Worm (Caenorhabditis elegans) whole organism, L4 larva: ENCODE results near the gene atg-18.

Source experiments
- D1046.2 ChIP-seq: fragments of 200-800 bp; sonication (Bioruptor generic); IDR thresholded peaks from 2 replicates; pipeline ENCODE4 v1.3.6; 2022; ENCODE audit warnings: missing genetic modification characterization, missing compliant biosample characterization
- F44E2.7 ChIP-seq: fragments of 200-800 bp; sonication (Bioruptor generic); IDR thresholded peaks from 2 replicates; pipeline ENCODE4 v2.1.2; 2022; ENCODE audit warnings: missing genetic modification characterization, missing compliant biosample characterization
- F49E8.2 ChIP-seq: sonication (generic microtip); optimal IDR thresholded peaks from 2 replicates; lab custom pipeline; 2016; ENCODE audit warnings: missing compliant biosample characterization, mild to moderate bottlenecking, missing genetic modification characterization, borderline replicate concordance
- R02D3.7 ChIP-seq: fragments of 150-350 bp; sonication (generic microtip); optimal IDR thresholded peaks from 3 replicates; lab custom pipeline; 2014; ENCODE audit warnings: missing biosample characterization, missing genetic modification characterization
- T20F7.1 ChIP-seq: fragments of 200-800 bp; sonication (Bioruptor generic); optimal IDR thresholded peaks from 2 replicates; lab custom pipeline; 2018; ENCODE audit warnings: mild to moderate bottlenecking, missing genetic modification characterization, missing compliant biosample characterization
- T26A8.4 ChIP-seq: fragments of 200-800 bp; sonication (Bioruptor generic); IDR thresholded peaks from 2 replicates; pipeline ENCODE4 v1.3.6; 2022; ENCODE audit warnings: missing genetic modification characterization, missing compliant biosample characterization
- Y105C5A.15 ChIP-seq: fragments of 200-800 bp; sonication (Bioruptor generic); IDR thresholded peaks from 2 replicates; pipeline ENCODE4 v1.3.6; 2022; ENCODE audit warnings: missing genetic modification characterization, missing compliant biosample characterization
- Y75B8A.6 ChIP-seq: fragments of 200-800 bp; sonication (Bioruptor generic); IDR thresholded peaks from 2 replicates; pipeline ENCODE4 v1.3.6; 2022; ENCODE audit warnings: missing genetic modification reagents, missing genetic modification characterization, missing compliant biosample characterization
- ZK546.5 ChIP-seq, 2 experiments: sonication (generic microtip); optimal IDR thresholded peaks; 2 replicates each; lab custom pipeline; 2017; ENCODE audit warnings: missing biosample characterization in 2 of 2, missing genetic modification characterization in 2 of 2
- aly-2 ChIP-seq: sonication (generic microtip); optimal IDR thresholded peaks from 2 replicates; lab custom pipeline; 2018; ENCODE audit warnings: missing biosample characterization, missing genetic modification characterization
- ama-1 ChIP-seq: fragments of 150-350 bp; optimal IDR thresholded peaks from 2 replicates; lab custom pipeline; 2014; ENCODE audit warnings: inconsistent platforms, mixed read lengths
- attf-4 ChIP-seq: sonication (generic microtip); optimal IDR thresholded peaks from 3 replicates; lab custom pipeline; 2017; ENCODE audit warnings: missing biosample characterization, missing genetic modification characterization
- ceh-28 ChIP-seq: fragments of 150-350 bp; optimal IDR thresholded peaks from 2 replicates; lab custom pipeline; 2014; ENCODE audit warnings: missing biosample characterization, missing genetic modification reagents, missing genetic modification characterization
- ceh-32 ChIP-seq: sonication (generic microtip); optimal IDR thresholded peaks from 2 replicates; lab custom pipeline; 2016; ENCODE audit warnings: mild to moderate bottlenecking, missing genetic modification characterization, missing compliant biosample characterization; ENCODE audit not compliant: poor library complexity
- ceh-62 ChIP-seq: sonication (generic microtip); optimal IDR thresholded peaks from 2 replicates; lab custom pipeline; 2017; ENCODE audit warnings: missing biosample characterization, missing genetic modification characterization
- ceh-82 ChIP-seq: sonication (generic microtip); optimal IDR thresholded peaks from 2 replicates; lab custom pipeline; 2017; ENCODE audit warnings: missing biosample characterization, missing genetic modification characterization
- cey-2 ChIP-seq: sonication (generic microtip); optimal IDR thresholded peaks from 3 replicates; lab custom pipeline; 2017; ENCODE audit warnings: missing genetic modification characterization, mild to moderate bottlenecking, missing compliant biosample characterization, antibody characterized with exemption, borderline replicate concordance; ENCODE audit not compliant: insufficient read depth
- dmd-8 ChIP-seq: fragments of 200-800 bp; sonication (Bioruptor generic); IDR thresholded peaks from 2 replicates; pipeline ENCODE4 v1.3.6; 2022; ENCODE audit warnings: missing genetic modification characterization, missing compliant biosample characterization
- dmd-9 ChIP-seq: fragments of 200-800 bp; sonication (Bioruptor generic); IDR thresholded peaks from 2 replicates; pipeline ENCODE4 v1.3.6; 2022; ENCODE audit warnings: missing genetic modification reagents, missing genetic modification characterization, missing compliant biosample characterization
- duxl-1 ChIP-seq: sonication (generic microtip); optimal IDR thresholded peaks from 2 replicates; lab custom pipeline; 2016; ENCODE audit warnings: mild to moderate bottlenecking, missing genetic modification characterization, moderate library complexity, missing compliant biosample characterization; ENCODE audit not compliant: poor library complexity
- egl-27 ChIP-seq: sonication (generic microtip); optimal IDR thresholded peaks from 3 replicates; lab custom pipeline; 2017; ENCODE audit warnings: missing biosample characterization, missing genetic modification reagents, missing genetic modification characterization
- gei-8 ChIP-seq: fragments of 200-800 bp; sonication (Bioruptor generic); optimal IDR thresholded peaks from 2 replicates; lab custom pipeline; 2018; ENCODE audit warnings: mild to moderate bottlenecking, missing genetic modification characterization, missing compliant biosample characterization
- hlh-11 ChIP-seq: fragments of 200-800 bp; sonication (Bioruptor generic); optimal IDR thresholded peaks from 2 replicates; lab custom pipeline; 2018; ENCODE audit warnings: mild to moderate bottlenecking, missing genetic modification characterization, missing compliant biosample characterization
- hlh-30 ChIP-seq: sonication (generic microtip); optimal IDR thresholded peaks from 2 replicates; lab custom pipeline; 2017; ENCODE audit warnings: antibody characterized with exemption, mild to moderate bottlenecking, missing genetic modification characterization, missing compliant biosample characterization; ENCODE audit not compliant: insufficient read depth
- hmg-1.1 ChIP-seq: fragments of 200-800 bp; sonication (Bioruptor generic); IDR thresholded peaks from 2 replicates; pipeline ENCODE4 v1.3.6; 2022; ENCODE audit warnings: missing genetic modification reagents, missing genetic modification characterization, missing compliant biosample characterization
- lin-38 ChIP-seq: fragments of 200-800 bp; sonication (Bioruptor generic); IDR thresholded peaks from 2 replicates; pipeline ENCODE4 v1.3.6; 2022; ENCODE audit warnings: missing genetic modification reagents, missing genetic modification characterization, missing compliant biosample characterization
- mdt-29 ChIP-seq: fragments of 200-800 bp; sonication (Bioruptor generic); IDR thresholded peaks from 2 replicates; pipeline ENCODE4 v1.3.6; 2022; ENCODE audit warnings: missing genetic modification reagents, missing genetic modification characterization, missing compliant biosample characterization
- mep-1 ChIP-seq: fragments of 150-350 bp; sonication (generic microtip); optimal IDR thresholded peaks from 3 replicates; lab custom pipeline; 2014; ENCODE audit warnings: missing biosample characterization, missing genetic modification characterization
- mes-2 ChIP-seq: sonication (generic microtip); optimal IDR thresholded peaks from 2 replicates; lab custom pipeline; 2016; ENCODE audit warnings: missing genotype, mild to moderate bottlenecking, missing genetic modification characterization, missing compliant biosample characterization; ENCODE audit not compliant: poor library complexity, severe bottlenecking
- nhr-10 ChIP-seq: fragments of 150-350 bp; optimal IDR thresholded peaks from 2 replicates; lab custom pipeline; 2014; ENCODE audit warnings: missing biosample characterization, missing genetic modification characterization
- nhr-102 ChIP-seq: sonication (generic microtip); optimal IDR thresholded peaks from 2 replicates; lab custom pipeline; 2016; ENCODE audit warnings: mild to moderate bottlenecking, missing genetic modification characterization, moderate library complexity, missing compliant biosample characterization
- nhr-111 ChIP-seq: fragments of 200-800 bp; sonication (Bioruptor generic); optimal IDR thresholded peaks from 2 replicates; lab custom pipeline; 2018; ENCODE audit warnings: mild to moderate bottlenecking, missing genetic modification characterization, missing compliant biosample characterization
- nhr-48 ChIP-seq: sonication (generic microtip); optimal IDR thresholded peaks from 2 replicates; lab custom pipeline; 2016; ENCODE audit warnings: mild to moderate bottlenecking, missing genetic modification characterization, missing compliant biosample characterization
- nhr-6 ChIP-seq: fragments of 150-350 bp; optimal IDR thresholded peaks from 2 replicates; lab custom pipeline; 2014; ENCODE audit warnings: missing biosample characterization, missing genetic modification characterization
- pha-4 ChIP-seq, 2 experiments: fragments of 150-350 bp in 1 of 2; fragments of 200-800 bp in 1 of 2; sonication (Bioruptor generic) in 1 of 2; IDR thresholded peaks in 1 of 2; optimal IDR thresholded peaks in 1 of 2; 2 replicates each; pipeline versions ENCODE4 v1.3.6 to Lab custom; 2014 to 2022; ENCODE audit warnings: missing genetic modification characterization in 2 of 2, missing genetic modification reagents in 2 of 2, missing biosample characterization in 1 of 2, missing compliant biosample characterization in 1 of 2
- saeg-2 ChIP-seq: fragments of 200-800 bp; sonication (Bioruptor generic); IDR thresholded peaks from 2 replicates; pipeline ENCODE4 v1.3.6; 2022; ENCODE audit warnings: missing genetic modification reagents, missing genetic modification characterization, missing compliant biosample characterization
- sdz-12 ChIP-seq: fragments of 200-800 bp; sonication (Bioruptor generic); optimal IDR thresholded peaks from 2 replicates; lab custom pipeline; 2018; ENCODE audit warnings: mild to moderate bottlenecking, missing genetic modification characterization, missing compliant biosample characterization
- snpc-1.2 ChIP-seq: fragments of 200-800 bp; sonication (Bioruptor generic); IDR thresholded peaks from 2 replicates; pipeline ENCODE4 v1.3.6; 2022; ENCODE audit warnings: missing genetic modification reagents, missing genetic modification characterization, missing compliant biosample characterization
- snpc-4 ChIP-seq: fragments of 150-350 bp; optimal IDR thresholded peaks from 2 replicates; lab custom pipeline; 2014; ENCODE audit warnings: missing biosample characterization, missing genetic modification characterization
- spr-3 ChIP-seq: fragments of 200-800 bp; sonication (Bioruptor generic); optimal IDR thresholded peaks from 2 replicates; lab custom pipeline; 2018; ENCODE audit warnings: mild to moderate bottlenecking, missing genetic modification characterization, missing compliant biosample characterization
- tag-97 ChIP-seq: fragments of 200-800 bp; sonication (Bioruptor generic); IDR thresholded peaks from 2 replicates; pipeline ENCODE4 v1.3.6; 2022; ENCODE audit warnings: missing genetic modification characterization, missing compliant biosample characterization
- tra-1 ChIP-seq: fragments of 200-800 bp; sonication (Bioruptor generic); IDR thresholded peaks from 2 replicates; pipeline ENCODE4 v1.3.6; 2022; ENCODE audit warnings: missing genetic modification reagents, missing genetic modification characterization, missing compliant biosample characterization
- unc-62 ChIP-seq, 3 experiments: fragments of 150-350 bp in 1 of 3; sonication (generic microtip); optimal IDR thresholded peaks in 2 of 3; peaks in 1 of 3; 1 replicate in 1 of 3; 2 replicates in 2 of 3; lab custom pipeline; 2014 to 2017; ENCODE audit warnings: missing biosample characterization in 3 of 3, missing genetic modification characterization in 3 of 3, missing genetic modification reagents in 3 of 3, missing genotype in 1 of 3
- zag-1 ChIP-seq: fragments of 150-350 bp; optimal IDR thresholded peaks from 2 replicates; lab custom pipeline; 2014; ENCODE audit warnings: missing biosample characterization, missing genetic modification characterization
- zfp-2 ChIP-seq: sonication (generic microtip); optimal IDR thresholded peaks from 2 replicates; lab custom pipeline; 2016; ENCODE audit warnings: mild to moderate bottlenecking, missing genetic modification characterization, missing compliant biosample characterization
- zfp-3 ChIP-seq: fragments of 200-800 bp; sonication (Bioruptor generic); conservative IDR thresholded peaks from 2 replicates; pipeline ENCODE4 v1.3.6; 2022; ENCODE audit warnings: missing genetic modification reagents, missing genetic modification characterization, missing compliant biosample characterization
- zip-11 ChIP-seq: fragments of 200-800 bp; sonication (Bioruptor generic); IDR thresholded peaks from 2 replicates; pipeline ENCODE4 v1.3.6; 2022; ENCODE audit warnings: missing genetic modification characterization, missing compliant biosample characterization
- zip-2 ChIP-seq: fragments of 150-350 bp; optimal IDR thresholded peaks from 2 replicates; lab custom pipeline; 2014; ENCODE audit warnings: missing biosample characterization, missing genetic modification characterization
- ztf-7 ChIP-seq: fragments of 150-350 bp; optimal IDR thresholded peaks from 2 replicates; lab custom pipeline; 2014; ENCODE audit warnings: missing biosample characterization, missing genetic modification characterization

Gene atg-18

ce11 chrV:8606099-8606696, 24.9 kb downstream of the atg-18 start, which contains the start of gene vps-60 (continued):
- TF ChIP-seq nhr-48 (tag; lab: Kevin White, UChicago) = peak; percentile 90
- peak; percentile 92 for TF ChIP-seq pha-4 (GFP tag; IDR thresholded peaks at IDR 0.05; lab: Robert Waterston, UW)
- no peak for TF ChIP-seq pha-4 (tag; optimal IDR thresholded peaks at IDR 0.05; lab: Kevin White, UChicago)
- TF ChIP-seq D1046.2 (GFP tag; lab: Robert Waterston, UW) = no peak
- no peak for TF ChIP-seq dmd-8 (GFP tag; lab: Robert Waterston, UW)
- peak; percentile 91 for TF ChIP-seq mes-2 (tag; lab: Kevin White, UChicago)
- no peak for TF ChIP-seq Y105C5A.15
- no peak for TF ChIP-seq attf-4 (tag; lab: Kevin White, UChicago)
- no peak for TF ChIP-seq F49E8.2 (tag; lab: Kevin White, UChicago)
- peak; percentile 93 for TF ChIP-seq hlh-30
- TF ChIP-seq zag-1 (tag; lab: Kevin White, UChicago) = no peak
- TF ChIP-seq nhr-10 (tag; lab: Kevin White, UChicago) = peak; percentile 86
- TF ChIP-seq zip-11 (GFP tag; lab: Robert Waterston, UW) = no peak
- no peak for TF ChIP-seq gei-8 (GFP tag; lab: Kevin White, UChicago)
- no peak for TF ChIP-seq ceh-82 (tag; lab: Kevin White, UChicago)
- no peak for TF ChIP-seq ceh-62 (tag; lab: Kevin White, UChicago)
- TF ChIP-seq zfp-3 (GFP tag; lab: Robert Waterston, UW) = peak; percentile 55; the same call in 1 of the 2 replicates
- no peak for TF ChIP-seq ZK546.5 (tag; optimal IDR thresholded peaks at IDR 0.05; lab: Kevin White, UChicago)
- TF ChIP-seq unc-62 (GFP tag; optimal IDR thresholded peaks at IDR 0.05 in 1 of 2; lab: Kevin White, UChicago) = peak in 1 of 2 experiments; percentile 96
- no peak for TF ChIP-seq unc-62 (tag; optimal IDR thresholded peaks at IDR 0.05; lab: Kevin White, UChicago)
- TF ChIP-seq nhr-111 (GFP tag; lab: Kevin White, UChicago) = no peak
- TF ChIP-seq dmd-9 (GFP tag; lab: Robert Waterston, UW) = no peak
- TF ChIP-seq Y75B8A.6 (GFP tag; lab: Robert Waterston, UW) = no peak
- peak; percentile 84 for TF ChIP-seq T20F7.1 (GFP tag; lab: Kevin White, UChicago)
- no peak for TF ChIP-seq R02D3.7 (tag; lab: Kevin White, UChicago)
- TF ChIP-seq T26A8.4 (GFP tag; lab: Robert Waterston, UW) = peak; percentile 85
- TF ChIP-seq cey-2 (tag; lab: Kevin White, UChicago) = peak; percentile 21
- TF ChIP-seq snpc-4 (tag; lab: Kevin White, UChicago) = peak; percentile 18
- no peak for TF ChIP-seq mdt-29
- no peak for TF ChIP-seq ceh-32 (tag; lab: Kevin White, UChicago)
- peak; percentile 92 for TF ChIP-seq hmg-1.1 (GFP tag; lab: Robert Waterston, UW)
- TF ChIP-seq tra-1 (GFP tag; lab: Robert Waterston, UW) = peak; percentile 95
- TF ChIP-seq sdz-12 (GFP tag; lab: Kevin White, UChicago) = peak; percentile 30
- TF ChIP-seq nhr-6 (tag; lab: Kevin White, UChicago) = peak; percentile 97
- TF ChIP-seq mep-1 (tag; lab: Kevin White, UChicago) = peak; percentile 95
- TF ChIP-seq ztf-7 (tag; lab: Kevin White, UChicago) = peak; percentile 49
- no peak for TF ChIP-seq duxl-1
- peak; percentile 60 for TF ChIP-seq zip-2 (tag; lab: Kevin White, UChicago)
- TF ChIP-seq egl-27 = no peak
- no peak for TF ChIP-seq aly-2 (tag; lab: Kevin White, UChicago)
- TF ChIP-seq F44E2.7 = no peak
- TF ChIP-seq spr-3 = no peak
- TF ChIP-seq lin-38 (GFP tag; lab: Robert Waterston, UW) = peak; percentile 77
- TF ChIP-seq ceh-28 (tag; lab: Kevin White, UChicago) = peak; percentile 33
- peak; percentile 97 for TF ChIP-seq hlh-11 (tag; lab: Kevin White, UChicago)
- TF ChIP-seq snpc-1.2 (GFP tag; lab: Robert Waterston, UW) = no peak
- peak; percentile 50 for TF ChIP-seq ama-1
- 0 out of 2 replicates have a peak, but pooled peaks have one; percentile 42 for TF ChIP-seq saeg-2
- TF ChIP-seq zfp-2 = peak; percentile 70
- TF ChIP-seq nhr-102 = peak; percentile 66
- TF ChIP-seq tag-97 (GFP tag; lab: Robert Waterston, UW) = no peak
